Fruit fly (Drosophila melanogaster): ENCODE measurements around the gene CG6999.

The CG6999 gene

dm6 chrX:9048941-9049340, 39.2 kb upstream of the CG6999 start:
- TF ChIP-seq CG14655 (GFP tag; optimal IDR thresholded peaks at IDR 0.05) (no peak), Pif1A (GFP tag; optimal IDR thresholded peaks at IDR 0.05) (no peak), CG10348 (GFP tag; IDR thresholded peaks at IDR 0.05) (no peak), CG15710 (tag; optimal IDR thresholded peaks at IDR 0.05) (no peak), CG32121 (GFP tag; IDR thresholded peaks at IDR 0.05) (no peak), Snoo (tag; optimal IDR thresholded peaks at IDR 0.05) (no peak), fd96Ca (GFP tag; IDR thresholded peaks at IDR 0.05) (no peak), CG13204 (GFP tag; optimal IDR thresholded peaks at IDR 0.05) (no peak), CG8301 (tag; optimal IDR thresholded peaks at IDR 0.05) (no peak), rn (GFP tag; IDR thresholded peaks at IDR 0.05) (no peak), CG12605 (GFP tag; IDR thresholded peaks at IDR 0.05) (no peak), gl (tag; optimal IDR thresholded peaks at IDR 0.05) (no peak), CG17806 (tag; optimal IDR thresholded peaks at IDR 0.05) (no peak), Ets98B (GFP tag; IDR thresholded peaks at IDR 0.05) (no peak), CG9948 (tag; optimal IDR thresholded peaks at IDR 0.05) (no peak), D1 (tag; optimal IDR thresholded peaks at IDR 0.05) (no peak), CG4496 (GFP tag; IDR thresholded peaks at IDR 0.05) (no peak), CG8159 (tag; optimal IDR thresholded peaks at IDR 0.05) (no peak), CG34367 (tag; optimal IDR thresholded peaks at IDR 0.05) (no peak), EcR (GFP tag; optimal IDR thresholded peaks at IDR 0.05) (no peak)

dm6 chrX:9060078-9060477, 28.1 kb upstream of the CG6999 start:
- peak; percentile 81 for TF ChIP-seq CG12605 (GFP tag; IDR thresholded peaks at IDR 0.05)
- TF ChIP-seq rn (GFP tag; IDR thresholded peaks at IDR 0.05), result peak; percentile 65; the same call in 1 of the 2 replicates
- TF ChIP-seq CG10348 (GFP tag; IDR thresholded peaks at IDR 0.05), result no peak
- TF ChIP-seq gl (tag; optimal IDR thresholded peaks at IDR 0.05), result peak; percentile 62
- peak; percentile 74 for TF ChIP-seq Pif1B (GFP tag; optimal IDR thresholded peaks at IDR 0.05)
- TF ChIP-seq D1 (tag; optimal IDR thresholded peaks at IDR 0.05), result peak; percentile 64
- peak; percentile 86 for TF ChIP-seq CG15710 (tag; optimal IDR thresholded peaks at IDR 0.05)
- peak; percentile 83 for TF ChIP-seq CG34367 (tag; optimal IDR thresholded peaks at IDR 0.05)
- peak; percentile 88 for TF ChIP-seq CG14655 (GFP tag; optimal IDR thresholded peaks at IDR 0.05)
- peak; percentile 87 for TF ChIP-seq CG32121 (GFP tag; IDR thresholded peaks at IDR 0.05)
- peak; percentile 82 for TF ChIP-seq CG9948 (tag; optimal IDR thresholded peaks at IDR 0.05)
- TF ChIP-seq CG17806 (tag; optimal IDR thresholded peaks at IDR 0.05), result peak; percentile 83
- TF ChIP-seq CG4496 (GFP tag; IDR thresholded peaks at IDR 0.05), result peak; percentile 88
- TF ChIP-seq Snoo (tag; optimal IDR thresholded peaks at IDR 0.05), result peak; percentile 83
- peak; percentile 54 for TF ChIP-seq CG13204 (GFP tag; optimal IDR thresholded peaks at IDR 0.05)
- peak; percentile 83 for TF ChIP-seq Ets98B (GFP tag; IDR thresholded peaks at IDR 0.05)
- TF ChIP-seq CG8159 (tag; optimal IDR thresholded peaks at IDR 0.05), result peak; percentile 86
- peak; percentile 88 for TF ChIP-seq CG8301 (tag; optimal IDR thresholded peaks at IDR 0.05)
- peak; percentile 79 for TF ChIP-seq fd96Ca (GFP tag; IDR thresholded peaks at IDR 0.05)
- TF ChIP-seq Pif1A (GFP tag; optimal IDR thresholded peaks at IDR 0.05), result peak; percentile 72
- TF ChIP-seq EcR (GFP tag; optimal IDR thresholded peaks at IDR 0.05), result peak; percentile 4

dm6 chrX:9061299-9061698, 26.9 kb upstream of the CG6999 start:
- TF ChIP-seq Snoo (tag; optimal IDR thresholded peaks at IDR 0.05) (no peak), rn (GFP tag; IDR thresholded peaks at IDR 0.05) (no peak), CG10348 (GFP tag; IDR thresholded peaks at IDR 0.05) (no peak), CG8159 (tag; optimal IDR thresholded peaks at IDR 0.05) (peak; percentile 46), CG32121 (GFP tag; IDR thresholded peaks at IDR 0.05) (peak; percentile 48), CG15710 (tag; optimal IDR thresholded peaks at IDR 0.05) (peak; percentile 3), CG17806 (tag; optimal IDR thresholded peaks at IDR 0.05) (no peak), fd96Ca (GFP tag; IDR thresholded peaks at IDR 0.05) (peak; percentile 31; the same call in 1 of the 3 replicates), CG9948 (tag; optimal IDR thresholded peaks at IDR 0.05) (peak; percentile 6), gl (tag; optimal IDR thresholded peaks at IDR 0.05) (no peak), D1 (tag; optimal IDR thresholded peaks at IDR 0.05) (no peak), CG8301 (tag; optimal IDR thresholded peaks at IDR 0.05) (peak; percentile 28), Pif1A (GFP tag; optimal IDR thresholded peaks at IDR 0.05) (peak; percentile 53), Pif1B (GFP tag; optimal IDR thresholded peaks at IDR 0.05) (peak; percentile 22), EcR (GFP tag; optimal IDR thresholded peaks at IDR 0.05) (peak; percentile 62), CG13204 (GFP tag; optimal IDR thresholded peaks at IDR 0.05) (no peak), Ets98B (GFP tag; IDR thresholded peaks at IDR 0.05) (peak; percentile 12; the same call in 1 of the 2 replicates), CG12605 (GFP tag; IDR thresholded peaks at IDR 0.05) (no peak), CG14655 (GFP tag; optimal IDR thresholded peaks at IDR 0.05) (peak; percentile 32), CG34367 (tag; optimal IDR thresholded peaks at IDR 0.05) (no peak), CG4496 (GFP tag; IDR thresholded peaks at IDR 0.05) (no peak)

dm6 chrX:9062665-9063064, 25.5 kb upstream of the CG6999 start:
- TF ChIP-seq D1 (tag; optimal IDR thresholded peaks at IDR 0.05) (no peak), EcR (GFP tag; optimal IDR thresholded peaks at IDR 0.05) (no peak), CG9948 (tag; optimal IDR thresholded peaks at IDR 0.05) (peak; percentile 38), CG4496 (GFP tag; IDR thresholded peaks at IDR 0.05) (peak; percentile 83), CG10348 (GFP tag; IDR thresholded peaks at IDR 0.05) (no peak), Ets98B (GFP tag; IDR thresholded peaks at IDR 0.05) (peak; percentile 61), CG8301 (tag; optimal IDR thresholded peaks at IDR 0.05) (peak; percentile 37), rn (GFP tag; IDR thresholded peaks at IDR 0.05) (peak; percentile 5; the same call in 1 of the 2 replicates), CG13204 (GFP tag; optimal IDR thresholded peaks at IDR 0.05) (no peak), Snoo (tag; optimal IDR thresholded peaks at IDR 0.05) (peak; percentile 44), CG12605 (GFP tag; IDR thresholded peaks at IDR 0.05) (peak; percentile 72), CG14655 (GFP tag; optimal IDR thresholded peaks at IDR 0.05) (peak; percentile 45), CG8159 (tag; optimal IDR thresholded peaks at IDR 0.05) (peak; percentile 40), CG17806 (tag; optimal IDR thresholded peaks at IDR 0.05) (peak; percentile 26), Pif1B (GFP tag; optimal IDR thresholded peaks at IDR 0.05) (peak; percentile 73), Pif1A (GFP tag; optimal IDR thresholded peaks at IDR 0.05) (peak; percentile 29), CG34367 (tag; optimal IDR thresholded peaks at IDR 0.05) (no peak), fd96Ca (GFP tag; IDR thresholded peaks at IDR 0.05) (peak; percentile 73), CG32121 (GFP tag; IDR thresholded peaks at IDR 0.05) (peak; percentile 74), gl (tag; optimal IDR thresholded peaks at IDR 0.05) (no peak), CG15710 (tag; optimal IDR thresholded peaks at IDR 0.05) (peak; percentile 57)

dm6 chrX:9063425-9063824, 24.7 kb upstream of the CG6999 start:
- no peak for TF ChIP-seq rn (GFP tag; IDR thresholded peaks at IDR 0.05)
- TF ChIP-seq CG32121 (GFP tag; IDR thresholded peaks at IDR 0.05), result no peak
- no peak for TF ChIP-seq gl (tag; optimal IDR thresholded peaks at IDR 0.05)
- no peak for TF ChIP-seq D1 (tag; optimal IDR thresholded peaks at IDR 0.05)
- no peak for TF ChIP-seq CG13204 (GFP tag; optimal IDR thresholded peaks at IDR 0.05)
- TF ChIP-seq CG4496 (GFP tag; IDR thresholded peaks at IDR 0.05), result no peak
- no peak for TF ChIP-seq Pif1B (GFP tag; optimal IDR thresholded peaks at IDR 0.05)
- no peak for TF ChIP-seq CG8159 (tag; optimal IDR thresholded peaks at IDR 0.05)
- no peak for TF ChIP-seq Pif1A (GFP tag; optimal IDR thresholded peaks at IDR 0.05)
- no peak for TF ChIP-seq Ets98B (GFP tag; IDR thresholded peaks at IDR 0.05)
- TF ChIP-seq CG14655 (GFP tag; optimal IDR thresholded peaks at IDR 0.05), result no peak
- TF ChIP-seq CG15710 (tag; optimal IDR thresholded peaks at IDR 0.05), result no peak

Data from whole organism, pupa.